Fruit fly (Drosophila melanogaster) whole organism, embryonic: ENCODE results near the gene Cdc7.

Experiments
- BEAF-32 ChIP-seq: fragments of 200-800 bp; sonication (Bioruptor generic); optimal IDR thresholded peaks from 3 replicates; lab custom pipeline; 2017; ENCODE audit warnings: missing biosample characterization, missing genetic modification characterization, mild to moderate bottlenecking, moderate library complexity, missing genetic modification reagents
- CG10462 ChIP-seq: fragments of 200-800 bp; sonication (Bioruptor generic); optimal IDR thresholded peaks from 2 replicates; lab custom pipeline; 2016; ENCODE audit warnings: missing biosample characterization, missing genetic modification characterization
- CG10543 ChIP-seq: fragments of 200-800 bp; sonication (Bioruptor generic); optimal IDR thresholded peaks from 3 replicates; lab custom pipeline; 2017; ENCODE audit warnings: missing biosample characterization, mild to moderate bottlenecking, missing genetic modification characterization, moderate library complexity
- CG10959 ChIP-seq: fragments of 200-800 bp; sonication (Bioruptor generic); IDR thresholded peaks from 2 replicates; pipeline ENCODE4 v1.3.6; 2022; ENCODE audit warnings: missing biosample characterization, missing genetic modification characterization
- CG14710 ChIP-seq: fragments of 200-800 bp; sonication (Bioruptor generic); optimal IDR thresholded peaks from 3 replicates; lab custom pipeline; 2019; ENCODE audit warnings: missing biosample characterization, mild to moderate bottlenecking, missing genetic modification characterization, moderate library complexity
- CG15479 ChIP-seq: fragments of 200-800 bp; sonication (Bioruptor generic); optimal IDR thresholded peaks from 3 replicates; lab custom pipeline; 2019; ENCODE audit warnings: missing biosample characterization, mild to moderate bottlenecking, missing genetic modification characterization, moderate library complexity
- CG15514 ChIP-seq: fragments of 200-800 bp; sonication (Bioruptor generic); optimal IDR thresholded peaks from 3 replicates; lab custom pipeline; 2017; ENCODE audit warnings: missing biosample characterization, missing genetic modification characterization, mild to moderate bottlenecking, moderate library complexity, missing genetic modification reagents
- CG15601 ChIP-seq: fragments of 200-800 bp; sonication (Bioruptor generic); optimal IDR thresholded peaks from 3 replicates; lab custom pipeline; 2019; ENCODE audit warnings: missing biosample characterization, mild to moderate bottlenecking, missing genetic modification characterization, moderate library complexity
- CG17361 ChIP-seq: fragments of 200-800 bp; sonication (Bioruptor generic); IDR thresholded peaks from 3 replicates; pipeline ENCODE4 v1.3.6; 2022; ENCODE audit warnings: missing biosample characterization, missing genetic modification characterization
- CG17612 ChIP-seq: fragments of 200-800 bp; sonication (Bioruptor generic); IDR thresholded peaks from 2 replicates; pipeline ENCODE4 v1.3.6; 2022; ENCODE audit warnings: missing biosample characterization, missing genetic modification characterization
- CG1792 ChIP-seq: fragments of 200-800 bp; sonication (Bioruptor generic); optimal IDR thresholded peaks from 2 replicates; lab custom pipeline; 2016; ENCODE audit warnings: missing biosample characterization, missing genetic modification characterization
- CG31441 ChIP-seq: fragments of 200-800 bp; sonication (Bioruptor generic); IDR thresholded peaks from 2 replicates; pipeline ENCODE4 v1.3.6; 2022; ENCODE audit warnings: missing biosample characterization, missing genetic modification characterization
- CG6683 ChIP-seq: fragments of 200-800 bp; sonication (Bioruptor generic); optimal IDR thresholded peaks from 2 replicates; lab custom pipeline; 2017; ENCODE audit warnings: missing biosample characterization, mild to moderate bottlenecking, missing genetic modification characterization, missing genetic modification reagents
- CG8478 ChIP-seq: fragments of >200 bp; optimal IDR thresholded peaks from 2 replicates; lab custom pipeline; 2018
- CHES-1-like ChIP-seq: fragments of 200-800 bp; sonication (Bioruptor generic); optimal IDR thresholded peaks from 2 replicates; lab custom pipeline; 2016; ENCODE audit warnings: missing biosample characterization, missing genetic modification characterization
- Dp ChIP-seq: fragments of 200-800 bp; sonication (Bioruptor generic); optimal IDR thresholded peaks from 2 replicates; lab custom pipeline; 2018; ENCODE audit warnings: missing biosample characterization, mild to moderate bottlenecking, missing genetic modification characterization, moderate library complexity
- Dref ChIP-seq: fragments of 200-800 bp; sonication (Bioruptor generic); IDR thresholded peaks from 2 replicates; pipeline ENCODE4 v1.3.6; 2022; ENCODE audit warnings: missing biosample characterization, missing genetic modification characterization
- Eip74EF ChIP-seq, 2 experiments: fragments of 200-800 bp in 1 of 2; fragments of >200 bp in 1 of 2; sonication (Bioruptor generic) in 1 of 2; optimal IDR thresholded peaks; 2 replicates each; lab custom pipeline; 2017 to 2019; ENCODE audit warnings: missing biosample characterization in 2 of 2, missing genetic modification characterization in 2 of 2, mild to moderate bottlenecking in 1 of 2, moderate library complexity in 1 of 2
- Gug ChIP-seq: fragments of 200-800 bp; sonication (Bioruptor generic); IDR thresholded peaks from 4 replicates; pipeline ENCODE4 v1.3.6; 2022; ENCODE audit warnings: missing biosample characterization, missing genetic modification characterization
- Hr51 ChIP-seq, 2 experiments: fragments of 200-800 bp; sonication (Bioruptor generic); optimal IDR thresholded peaks; 2 replicates in 1 of 2; 3 replicates in 1 of 2; lab custom pipeline; 2016 to 2018; ENCODE audit warnings: missing biosample characterization in 2 of 2, missing genetic modification characterization in 2 of 2, mild to moderate bottlenecking in 1 of 2, moderate library complexity in 1 of 2
- Hr78 ChIP-seq, 2 experiments: fragments of 200-800 bp in 1 of 2; fragments of >200 bp in 1 of 2; sonication (Bioruptor generic) in 1 of 2; optimal IDR thresholded peaks; 2 replicates each; lab custom pipeline; 2017 to 2019; ENCODE audit warnings: missing biosample characterization in 2 of 2, missing genetic modification characterization in 2 of 2, mild to moderate bottlenecking in 1 of 2, moderate library complexity in 1 of 2
- Jarid2 ChIP-seq: fragments of 200-800 bp; sonication (Bioruptor generic); optimal IDR thresholded peaks from 3 replicates; lab custom pipeline; 2017; ENCODE audit warnings: mild to moderate bottlenecking, missing biosample characterization, missing genetic modification reagents, missing genetic modification characterization
- Ptx1 ChIP-seq: fragments of 200-800 bp; sonication (Bioruptor generic); IDR thresholded peaks from 2 replicates; pipeline ENCODE4 v1.3.6; 2022; ENCODE audit warnings: missing biosample characterization, missing genetic modification characterization
- Sin3A ChIP-seq: fragments of >200 bp; optimal IDR thresholded peaks from 2 replicates; lab custom pipeline; 2018
- Sox100B ChIP-seq: fragments of 200-800 bp; sonication (Bioruptor generic); optimal IDR thresholded peaks from 3 replicates; lab custom pipeline; 2018; ENCODE audit warnings: missing biosample characterization, mild to moderate bottlenecking, missing genetic modification characterization
- Spps ChIP-seq: fragments of 200-800 bp; sonication (Bioruptor generic); optimal IDR thresholded peaks from 2 replicates; lab custom pipeline; 2018; ENCODE audit warnings: missing biosample characterization, mild to moderate bottlenecking, missing genetic modification characterization
- Sry-δ ChIP-seq: fragments of 200-800 bp; sonication (Bioruptor generic); optimal IDR thresholded peaks from 2 replicates; lab custom pipeline; 2016; ENCODE audit warnings: missing biosample characterization, missing genetic modification characterization
- Tbp ChIP-seq: fragments of >200 bp; optimal IDR thresholded peaks from 2 replicates; lab custom pipeline; 2018; ENCODE audit warnings: missing biosample characterization, missing genetic modification characterization
- YL-1 ChIP-seq: fragments of 200-800 bp; sonication (Bioruptor generic); optimal IDR thresholded peaks from 3 replicates; lab custom pipeline; 2017; ENCODE audit warnings: missing biosample characterization, mild to moderate bottlenecking, missing genetic modification characterization
- ab ChIP-seq: fragments of 200-800 bp; sonication (Bioruptor generic); optimal IDR thresholded peaks from 2 replicates; lab custom pipeline; 2016; ENCODE audit warnings: missing biosample characterization, missing genetic modification characterization
- ara ChIP-seq: fragments of 200-800 bp; sonication (Bioruptor generic); IDR thresholded peaks from 2 replicates; pipeline ENCODE4 v1.3.6; 2022; ENCODE audit warnings: missing biosample characterization, missing genetic modification characterization
- cg ChIP-seq: fragments of 200-800 bp; sonication (Bioruptor generic); optimal IDR thresholded peaks from 3 replicates; lab custom pipeline; 2019; ENCODE audit warnings: missing biosample characterization, mild to moderate bottlenecking, missing genetic modification characterization, moderate library complexity
- chinmo ChIP-seq: fragments of 200-800 bp; sonication (Bioruptor generic); IDR thresholded peaks from 4 replicates; pipeline ENCODE4 v1.3.6; 2022; ENCODE audit warnings: missing biosample characterization, missing genetic modification characterization; ENCODE audit not compliant: partially characterized antibody
- dm ChIP-seq: fragments of 200-800 bp; sonication (Bioruptor generic); optimal IDR thresholded peaks from 3 replicates; lab custom pipeline; 2016; ENCODE audit warnings: missing biosample characterization, missing genetic modification characterization
- ewg ChIP-seq: fragments of 200-800 bp; sonication (Bioruptor generic); optimal IDR thresholded peaks from 3 replicates; lab custom pipeline; 2017; ENCODE audit warnings: mild to moderate bottlenecking, missing biosample characterization, missing genetic modification reagents, missing genetic modification characterization
- exex ChIP-seq: fragments of 200-800 bp; sonication (Bioruptor generic); optimal IDR thresholded peaks from 4 replicates; lab custom pipeline; 2018; ENCODE audit warnings: missing biosample characterization, mild to moderate bottlenecking, missing genetic modification characterization, moderate library complexity
- gcm2 ChIP-seq: fragments of 200-800 bp; sonication (Bioruptor generic); optimal IDR thresholded peaks from 2 replicates; lab custom pipeline; 2016; ENCODE audit warnings: missing biosample characterization, missing genetic modification characterization
- insv ChIP-seq, 2 experiments: fragments of 200-800 bp; sonication (Bioruptor generic); optimal IDR thresholded peaks; 3 replicates each; lab custom pipeline; 2016 to 2018; ENCODE audit warnings: missing biosample characterization in 2 of 2, missing genetic modification characterization in 2 of 2
- jigr1 ChIP-seq: fragments of 200-800 bp; sonication (Bioruptor generic); IDR thresholded peaks from 3 replicates; pipeline ENCODE4 v1.3.6; 2022; ENCODE audit warnings: missing biosample characterization, missing genetic modification characterization
- kni ChIP-seq: fragments of 200-800 bp; sonication (Bioruptor generic); optimal IDR thresholded peaks from 3 replicates; lab custom pipeline; 2017; ENCODE audit warnings: mild to moderate bottlenecking, missing biosample characterization, missing genetic modification reagents, missing genetic modification characterization
- lab ChIP-seq: fragments of 200-800 bp; sonication (Bioruptor generic); optimal IDR thresholded peaks from 3 replicates; lab custom pipeline; 2017; ENCODE audit warnings: missing biosample characterization, missing genetic modification characterization, mild to moderate bottlenecking, moderate library complexity, missing genetic modification reagents
- lilli ChIP-seq: fragments of 200-800 bp; sonication (Bioruptor generic); optimal IDR thresholded peaks from 3 replicates; lab custom pipeline; 2016; ENCODE audit warnings: missing biosample characterization, missing genetic modification characterization
- mirr ChIP-seq: fragments of 200-800 bp; sonication (Bioruptor generic); optimal IDR thresholded peaks from 3 replicates; lab custom pipeline; 2018; ENCODE audit warnings: missing biosample characterization, mild to moderate bottlenecking, missing genetic modification characterization
- nmo ChIP-seq: fragments of 200-800 bp; sonication (Bioruptor generic); optimal IDR thresholded peaks from 2 replicates; lab custom pipeline; 2018; ENCODE audit warnings: missing biosample characterization, mild to moderate bottlenecking, missing genetic modification characterization, moderate library complexity
- otp ChIP-seq: fragments of 200-800 bp; sonication (Bioruptor generic); IDR thresholded peaks from 3 replicates; pipeline ENCODE4, ENCODE4 v1.3.6; 2022; ENCODE audit warnings: missing biosample characterization, missing genetic modification characterization
- psq ChIP-seq: fragments of 200-800 bp; sonication (Bioruptor generic); optimal IDR thresholded peaks from 2 replicates; lab custom pipeline; 2017; ENCODE audit warnings: missing biosample characterization, missing genetic modification characterization
- sqz ChIP-seq: fragments of 200-800 bp; sonication (Bioruptor generic); optimal IDR thresholded peaks from 3 replicates; lab custom pipeline; 2018; ENCODE audit warnings: missing biosample characterization, mild to moderate bottlenecking, missing genetic modification characterization
- trem ChIP-seq: fragments of 200-800 bp; optimal IDR thresholded peaks from 3 replicates; lab custom pipeline; 2019; ENCODE audit warnings: missing biosample characterization, mild to moderate bottlenecking, missing genetic modification characterization, moderate library complexity
- unc-4 ChIP-seq: fragments of 200-800 bp; sonication (Bioruptor generic); IDR thresholded peaks from 2 replicates; pipeline ENCODE4 v1.3.6; 2022; ENCODE audit warnings: missing biosample characterization, missing genetic modification characterization; ENCODE audit not compliant: partially characterized antibody
- yki ChIP-seq: fragments of >200 bp; optimal IDR thresholded peaks from 3 replicates; lab custom pipeline; 2018
- z ChIP-seq: fragments of 200-800 bp; sonication (Bioruptor generic); IDR thresholded peaks from 3 replicates; pipeline ENCODE4 v1.3.6; 2022; ENCODE audit warnings: missing biosample characterization, missing genetic modification characterization

Cdc7 gene

dm6 chrX:6659919-6660318 is 5.6 kb downstream of the Cdc7 start:
- no peak for TF ChIP-seq gcm2
- TF ChIP-seq Spps (tag; lab: Kevin White, UChicago): no peak
- no peak for TF ChIP-seq ara (GFP tag; lab: Robert Waterston, UW)
- no peak for TF ChIP-seq Ptx1 (GFP tag; lab: Robert Waterston, UW)
- no peak for TF ChIP-seq CG10462 (GFP tag; lab: Kevin White, UChicago)
- no peak for TF ChIP-seq Sry-δ
- TF ChIP-seq CG1792 (GFP tag; lab: Kevin White, UChicago): no peak
- TF ChIP-seq CG15479 (GFP tag; lab: Kevin White, UChicago): peak; percentile 37
- peak; percentile 73 for TF ChIP-seq cg
- peak; percentile 61 for TF ChIP-seq psq
- TF ChIP-seq Tbp (GFP tag; lab: Kevin White, UChicago): no peak
- no peak for TF ChIP-seq CG17612
- TF ChIP-seq CG6683: no peak
- TF ChIP-seq ab (GFP tag; lab: Kevin White, UChicago): no peak
- no peak for TF ChIP-seq CG8478
- TF ChIP-seq CG10959: no peak
- no peak for TF ChIP-seq Hr78 (GFP tag; optimal IDR thresholded peaks at IDR 0.05; lab: Kevin White, UChicago)
- no peak for TF ChIP-seq jigr1
- TF ChIP-seq, all 482 proteins: peak for 3

dm6 chrX:6661392-6661837 is 7.1 kb downstream of the Cdc7 start, which contains the start of the genes CG3224 and Ctr1A:
Gene CG3224 (minus strand): TSS chrX:6661462.
Gene Ctr1A (plus strand): TSS chrX:6661647.
- no peak for TF ChIP-seq yki (lab: Kevin White, UChicago)
- peak; percentile 100 for TF ChIP-seq CG14710 (tag; lab: Kevin White, UChicago)
- no peak for TF ChIP-seq ewg (GFP tag; lab: Kevin White, UChicago)
- TF ChIP-seq lab (GFP tag; lab: Kevin White, UChicago): peak; percentile 13
- TF ChIP-seq nmo (GFP tag; lab: Kevin White, UChicago): peak; percentile 24
- peak; percentile 13 for TF ChIP-seq CHES-1-like (GFP tag; lab: Kevin White, UChicago)
- peak; percentile 76 for TF ChIP-seq trem (tag; lab: Kevin White, UChicago)
- TF ChIP-seq Jarid2: peak; percentile 13
- TF ChIP-seq kni: no peak
- TF ChIP-seq otp (GFP tag; lab: Robert Waterston, UW): no peak
- peak; percentile 69 for TF ChIP-seq Dref
- TF ChIP-seq CG15514 (GFP tag; lab: Kevin White, UChicago): peak; percentile 37
- TF ChIP-seq mirr (GFP tag; lab: Kevin White, UChicago): peak; percentile 12
- TF ChIP-seq exex (tag; lab: Kevin White, UChicago): peak; percentile 24
- TF ChIP-seq Eip74EF (GFP tag; optimal IDR thresholded peaks at IDR 0.05; lab: Kevin White, UChicago): peak in 1 of 2 experiments; percentile 14
- no peak for TF ChIP-seq Gug
- peak; percentile 54; the same call in 1 of the 2 replicates for TF ChIP-seq unc-4 (GFP tag; lab: Robert Waterston, UW)
- peak; percentile 15 for TF ChIP-seq lilli (GFP tag; lab: Kevin White, UChicago)
- peak; percentile 26 for TF ChIP-seq Dp (GFP tag; lab: Kevin White, UChicago)
- TF ChIP-seq CG17361: peak; percentile 21; the same call in 1 of the 3 replicates
- peak; percentile 79; the same call in 2 of the 4 replicates for TF ChIP-seq chinmo (GFP tag; lab: Robert Waterston, UW)
- no peak for TF ChIP-seq z (GFP tag; lab: Robert Waterston, UW)
- TF ChIP-seq YL-1 (GFP tag; lab: Kevin White, UChicago): peak; percentile 64
- TF ChIP-seq BEAF-32 (GFP tag; lab: Kevin White, UChicago): peak; percentile 57
- 0 out of 2 replicates have a peak, but pooled peaks have one; percentile 16 for TF ChIP-seq CG31441 (GFP tag; lab: Robert Waterston, UW)
- TF ChIP-seq Sin3A (lab: Kevin White, UChicago): peak; percentile 20
- peak; percentile 19 for TF ChIP-seq CG15601 (tag; lab: Kevin White, UChicago)
- peak; percentile 7 for TF ChIP-seq CG10543
- TF ChIP-seq sqz: peak; percentile 43
- TF ChIP-seq insv (GFP tag; optimal IDR thresholded peaks at IDR 0.05; lab: Kevin White, UChicago): peak in 1 of 2 experiments; percentile 11
- peak in 1 of 2 experiments; percentile 17 for TF ChIP-seq Hr51 (GFP tag; optimal IDR thresholded peaks at IDR 0.05; lab: Kevin White, UChicago)
- peak; percentile 16 for TF ChIP-seq dm (GFP tag; lab: Kevin White, UChicago)
- TF ChIP-seq Sox100B: no peak
